Fruit fly (Drosophila melanogaster) whole organism, embryonic: ENCODE data around the gene slam.

Source experiments
- BtbVII ChIP-seq: fragments of 200-800 bp; sonication (Bioruptor generic); optimal IDR thresholded peaks from 3 replicates; lab custom pipeline; 2017; ENCODE audit warnings: missing biosample characterization, mild to moderate bottlenecking, missing genetic modification characterization
- CG12391 ChIP-seq: fragments of 200-800 bp; sonication (Bioruptor generic); optimal IDR thresholded peaks from 3 replicates; lab custom pipeline; 2018; ENCODE audit warnings: missing biosample characterization, mild to moderate bottlenecking, missing genetic modification characterization, moderate library complexity
- CG13775 ChIP-seq: fragments of 200-800 bp; sonication (Bioruptor generic); optimal IDR thresholded peaks from 3 replicates; lab custom pipeline; 2017; ENCODE audit warnings: missing biosample characterization, mild to moderate bottlenecking, missing genetic modification characterization
- CG15011 ChIP-seq: fragments of 200-800 bp; sonication (Bioruptor generic); optimal IDR thresholded peaks from 3 replicates; lab custom pipeline; 2018; ENCODE audit warnings: missing biosample characterization, mild to moderate bottlenecking, missing genetic modification characterization
- CG16863 ChIP-seq: fragments of 200-800 bp; sonication (Bioruptor generic); optimal IDR thresholded peaks from 3 replicates; lab custom pipeline; 2016; ENCODE audit warnings: missing biosample characterization, missing genetic modification characterization
- CG17612 ChIP-seq: fragments of 200-800 bp; sonication (Bioruptor generic); IDR thresholded peaks from 2 replicates; pipeline ENCODE4 v1.3.6; 2022; ENCODE audit warnings: missing biosample characterization, missing genetic modification characterization
- CG18599 ChIP-seq: fragments of 200-800 bp; sonication (Bioruptor generic); optimal IDR thresholded peaks from 3 replicates; lab custom pipeline; 2017; ENCODE audit warnings: missing biosample characterization, missing genetic modification characterization, mild to moderate bottlenecking, moderate library complexity, missing genetic modification reagents
- CG31224 ChIP-seq: fragments of 200-800 bp; sonication (Bioruptor generic); IDR thresholded peaks from 2 replicates; pipeline ENCODE4 v1.3.6; 2022; ENCODE audit warnings: missing biosample characterization, missing genetic modification characterization
- CG34376 ChIP-seq: fragments of 200-800 bp; sonication (Bioruptor generic); optimal IDR thresholded peaks from 2 replicates; lab custom pipeline; 2018; ENCODE audit warnings: missing biosample characterization, mild to moderate bottlenecking, missing genetic modification characterization
- CG5180 ChIP-seq: fragments of 200-800 bp; sonication (Bioruptor generic); optimal IDR thresholded peaks from 3 replicates; lab custom pipeline; 2017; ENCODE audit warnings: missing biosample characterization, missing genetic modification characterization, mild to moderate bottlenecking, moderate library complexity, missing genetic modification reagents
- CG6254 ChIP-seq: fragments of 200-800 bp; sonication (Bioruptor generic); optimal IDR thresholded peaks from 3 replicates; lab custom pipeline; 2017; ENCODE audit warnings: mild to moderate bottlenecking, missing biosample characterization, missing genetic modification reagents, missing genetic modification characterization
- CG7357 ChIP-seq: fragments of 200-800 bp; sonication (Bioruptor generic); IDR thresholded peaks from 3 replicates; pipeline ENCODE4 v1.3.6; 2022; ENCODE audit warnings: missing biosample characterization, missing genetic modification characterization
- CG7928 ChIP-seq: fragments of 200-800 bp; sonication (Bioruptor generic); optimal IDR thresholded peaks from 2 replicates; lab custom pipeline; 2017; ENCODE audit warnings: missing biosample characterization, mild to moderate bottlenecking, missing genetic modification characterization
- CG9609 ChIP-seq: fragments of 200-800 bp; sonication (Bioruptor generic); optimal IDR thresholded peaks from 3 replicates; lab custom pipeline; 2016; ENCODE audit warnings: missing biosample characterization, missing genetic modification characterization
- CG9727 ChIP-seq: fragments of 200-800 bp; sonication (Bioruptor generic); optimal IDR thresholded peaks from 3 replicates; lab custom pipeline; 2017; ENCODE audit warnings: missing biosample characterization, mild to moderate bottlenecking, missing genetic modification characterization
- CG9876 ChIP-seq: fragments of 200-800 bp; sonication (Bioruptor generic); optimal IDR thresholded peaks from 2 replicates; lab custom pipeline; 2016; ENCODE audit warnings: missing biosample characterization, missing genetic modification characterization
- CTCF ChIP-seq: fragments of 200-800 bp; sonication (Bioruptor generic); optimal IDR thresholded peaks from 2 replicates; lab custom pipeline; 2017; ENCODE audit warnings: missing biosample characterization, mild to moderate bottlenecking, missing genetic modification characterization, moderate library complexity
- CoRest ChIP-seq: fragments of 200-800 bp; sonication (Bioruptor generic); optimal IDR thresholded peaks from 3 replicates; lab custom pipeline; 2018; ENCODE audit warnings: missing biosample characterization, mild to moderate bottlenecking, missing genetic modification characterization, moderate library complexity
- Dref ChIP-seq: fragments of 200-800 bp; sonication (Bioruptor generic); IDR thresholded peaks from 2 replicates; pipeline ENCODE4 v1.3.6; 2022; ENCODE audit warnings: missing biosample characterization, missing genetic modification characterization
- Fer3 ChIP-seq: fragments of 200-800 bp; sonication (Bioruptor generic); optimal IDR thresholded peaks from 2 replicates; lab custom pipeline; 2018; ENCODE audit warnings: missing biosample characterization, mild to moderate bottlenecking, missing genetic modification characterization, moderate library complexity
- HLH3B ChIP-seq: fragments of 200-800 bp; sonication (Bioruptor generic); IDR thresholded peaks from 2 replicates; pipeline ENCODE4 v1.3.6; 2022; ENCODE audit warnings: missing biosample characterization, missing genetic modification characterization
- HLH54F ChIP-seq: fragments of 200-800 bp; sonication (Bioruptor generic); optimal IDR thresholded peaks from 3 replicates; lab custom pipeline; 2016; ENCODE audit warnings: missing biosample characterization, missing genetic modification characterization
- Hand ChIP-seq: fragments of 200-800 bp; sonication (Bioruptor generic); optimal IDR thresholded peaks from 2 replicates; lab custom pipeline; 2017; ENCODE audit warnings: mild to moderate bottlenecking, missing biosample characterization, missing genetic modification reagents, missing genetic modification characterization
- Kr ChIP-seq: fragments of 200-800 bp; sonication (Bioruptor generic); optimal IDR thresholded peaks from 2 replicates; lab custom pipeline; 2017; ENCODE audit warnings: missing biosample characterization, mild to moderate bottlenecking, missing genetic modification characterization
- Nf-YA ChIP-seq: fragments of 200-800 bp; sonication (Bioruptor generic); IDR thresholded peaks from 2 replicates; pipeline ENCODE4 v1.3.6; 2022; ENCODE audit warnings: missing biosample characterization, missing genetic modification characterization
- Ssrp ChIP-seq: fragments of 200-800 bp; sonication (Bioruptor generic); optimal IDR thresholded peaks from 2 replicates; lab custom pipeline; 2018; ENCODE audit warnings: missing biosample characterization, mild to moderate bottlenecking, missing genetic modification characterization, moderate library complexity
- Usf ChIP-seq: fragments of 200-800 bp; sonication (Bioruptor generic); optimal IDR thresholded peaks from 2 replicates; lab custom pipeline; 2017; ENCODE audit warnings: missing genotype, missing biosample characterization, missing genetic modification characterization
- Xrp1 ChIP-seq: fragments of 200-800 bp; sonication (Bioruptor generic); IDR thresholded peaks from 2 replicates; pipeline ENCODE4 v1.3.6; 2022; ENCODE audit warnings: missing biosample characterization, missing genetic modification characterization
- ase ChIP-seq: fragments of 200-800 bp; sonication (Bioruptor generic); IDR thresholded peaks from 3 replicates; pipeline ENCODE4 v1.3.6; 2022; ENCODE audit warnings: missing biosample characterization, missing genetic modification characterization
- bowl ChIP-seq: fragments of 200-800 bp; sonication (Bioruptor generic); IDR thresholded peaks from 2 replicates; pipeline ENCODE4 v1.3.6; 2022; ENCODE audit warnings: missing biosample characterization, missing genetic modification characterization
- cato ChIP-seq: fragments of 200-800 bp; sonication (Bioruptor generic); optimal IDR thresholded peaks from 2 replicates; lab custom pipeline; 2016; ENCODE audit warnings: missing biosample characterization, missing genetic modification characterization, borderline replicate concordance
- cg ChIP-seq: fragments of 200-800 bp; sonication (Bioruptor generic); optimal IDR thresholded peaks from 3 replicates; lab custom pipeline; 2019; ENCODE audit warnings: missing biosample characterization, mild to moderate bottlenecking, missing genetic modification characterization, moderate library complexity
- chif ChIP-seq, 2 experiments: fragments of 200-800 bp; sonication (Bioruptor generic); optimal IDR thresholded peaks; 3 replicates each; lab custom pipeline; 2016; ENCODE audit warnings: missing biosample characterization in 2 of 2, missing genetic modification characterization in 2 of 2
- chinmo ChIP-seq: fragments of 200-800 bp; sonication (Bioruptor generic); IDR thresholded peaks from 4 replicates; pipeline ENCODE4 v1.3.6; 2022; ENCODE audit warnings: missing biosample characterization, missing genetic modification characterization; ENCODE audit not compliant: partially characterized antibody
- dysf ChIP-seq: fragments of 200-800 bp; sonication (Bioruptor generic); IDR thresholded peaks from 3 replicates; pipeline ENCODE4 v1.3.6; 2022; ENCODE audit warnings: missing biosample characterization, missing genetic modification characterization
- esg ChIP-seq: fragments of 200-800 bp; sonication (Bioruptor generic); conservative IDR thresholded peaks from 2 replicates; pipeline ENCODE4 v1.3.6; 2022; ENCODE audit warnings: missing biosample characterization, missing genetic modification characterization
- gsb ChIP-seq: fragments of 200-800 bp; sonication (Bioruptor generic); IDR thresholded peaks from 2 replicates; pipeline ENCODE4 v1.3.6; 2022; ENCODE audit warnings: missing biosample characterization, missing genetic modification characterization
- her ChIP-seq: fragments of 200-800 bp; sonication (Bioruptor generic); optimal IDR thresholded peaks from 2 replicates; lab custom pipeline; 2016; ENCODE audit warnings: missing biosample characterization, missing genetic modification characterization
- knrl ChIP-seq: fragments of 200-800 bp; sonication (Bioruptor generic); IDR thresholded peaks from 3 replicates; pipeline ENCODE4 v1.3.6; 2022; ENCODE audit warnings: missing biosample characterization, missing genetic modification characterization; ENCODE audit not compliant: partially characterized antibody
- maf-S ChIP-seq: fragments of 200-800 bp; sonication (Bioruptor generic); optimal IDR thresholded peaks from 2 replicates; lab custom pipeline; 2016; ENCODE audit warnings: missing biosample characterization, missing genetic modification characterization
- onecut ChIP-seq: fragments of 200-800 bp; sonication (Bioruptor generic); IDR thresholded peaks from 2 replicates; pipeline ENCODE4 v1.3.6; 2022; ENCODE audit warnings: missing biosample characterization, missing genetic modification characterization
- repo ChIP-seq: fragments of 200-800 bp; sonication (Bioruptor generic); optimal IDR thresholded peaks from 2 replicates; lab custom pipeline; 2016; ENCODE audit warnings: missing biosample characterization, missing genetic modification characterization
- slp2 ChIP-seq: fragments of 200-800 bp; sonication (Bioruptor generic); optimal IDR thresholded peaks from 2 replicates; lab custom pipeline; 2016; ENCODE audit warnings: missing biosample characterization, missing genetic modification characterization
- stwl ChIP-seq: fragments of 200-800 bp; sonication (Bioruptor generic); optimal IDR thresholded peaks from 3 replicates; lab custom pipeline; 2018; ENCODE audit warnings: missing biosample characterization, mild to moderate bottlenecking, missing genetic modification characterization, moderate library complexity
- tgo ChIP-seq: fragments of 200-800 bp; sonication (Bioruptor generic); IDR thresholded peaks from 3 replicates; pipeline ENCODE4 v1.3.6; 2022; ENCODE audit warnings: missing biosample characterization, missing genetic modification characterization
- trem ChIP-seq: fragments of 200-800 bp; optimal IDR thresholded peaks from 3 replicates; lab custom pipeline; 2019; ENCODE audit warnings: missing biosample characterization, mild to moderate bottlenecking, missing genetic modification characterization, moderate library complexity
- trh ChIP-seq: fragments of 200-800 bp; sonication (Bioruptor generic); optimal IDR thresholded peaks from 2 replicates; lab custom pipeline; 2016; ENCODE audit warnings: missing biosample characterization, missing genetic modification characterization
- twi ChIP-seq: fragments of 200-800 bp; optimal IDR thresholded peaks from 2 replicates; lab custom pipeline; 2019; ENCODE audit warnings: missing biosample characterization, mild to moderate bottlenecking, missing genetic modification characterization, moderate library complexity
- usp ChIP-seq: fragments of >200 bp; optimal IDR thresholded peaks from 2 replicates; lab custom pipeline; 2017; ENCODE audit warnings: missing biosample characterization, missing genetic modification characterization

slam gene

dm6 chr2L:6323536-6324385 lies 48.4 kb upstream of the slam start, which contains the start of gene PDZ-GEF (continued):
- TF ChIP-seq maf-S (GFP tag; lab: Kevin White, UChicago) (peak; percentile 20), esg (GFP tag; lab: Robert Waterston, UW) (no peak), Nf-YA (GFP tag; lab: Robert Waterston, UW) (no peak), CG16863 (GFP tag; lab: Kevin White, UChicago) (peak; percentile 56), Xrp1 (GFP tag; lab: Robert Waterston, UW) (no peak), CG17612 (no peak), trem (tag; lab: Kevin White, UChicago) (peak; percentile 70), cato (GFP tag; lab: Kevin White, UChicago) (no peak), her (GFP tag; lab: Kevin White, UChicago) (no peak), CG15011 (GFP tag; lab: Kevin White, UChicago) (no peak), dysf (GFP tag; lab: Robert Waterston, UW) (peak; percentile 54; the same call in 2 of the 3 replicates), repo (GFP tag; lab: Kevin White, UChicago) (peak; percentile 14), slp2 (GFP tag; lab: Kevin White, UChicago) (peak; percentile 3), BtbVII (GFP tag; lab: Kevin White, UChicago) (no peak), HLH3B (GFP tag; lab: Robert Waterston, UW) (0 out of 2 replicates have a peak, but pooled peaks have one; percentile 17), cg (GFP tag; lab: Kevin White, UChicago) (peak; percentile 99), CG7357 (GFP tag; lab: Robert Waterston, UW) (0 out of 3 replicates have a peak, but pooled peaks have one; percentile 35), gsb (0 out of 2 replicates have a peak, but pooled peaks have one; percentile 32), CG13775 (GFP tag; lab: Kevin White, UChicago) (peak; percentile 10), CG12391 (tag; lab: Kevin White, UChicago) (peak; percentile 46), tgo (GFP tag; lab: Robert Waterston, UW) (peak; percentile 56), Ssrp (tag; lab: Kevin White, UChicago) (no peak), bowl (no peak), Kr (GFP tag; lab: Kevin White, UChicago) (no peak), stwl (tag; lab: Kevin White, UChicago) (peak; percentile 92), CG9876 (no peak), twi (tag; lab: Kevin White, UChicago) (no peak), CG34376 (GFP tag; lab: Kevin White, UChicago) (no peak), onecut (GFP tag; lab: Robert Waterston, UW) (peak; percentile 53; the same call in 1 of the 2 replicates), Usf (no peak), usp (no peak), chinmo (GFP tag; lab: Robert Waterston, UW) (no peak), Dref (GFP tag; lab: Robert Waterston, UW) (peak; percentile 50), ase (GFP tag; lab: Robert Waterston, UW) (peak; percentile 27; the same call in 1 of the 3 replicates), CG9609 (peak; percentile 25), CG18599 (peak; percentile 7), trh (GFP tag; lab: Kevin White, UChicago) (no peak), CG9727 (GFP tag; lab: Kevin White, UChicago) (no peak), CoRest (no peak), CTCF (GFP tag; lab: Kevin White, UChicago) (peak; percentile 98), chif (GFP tag; optimal IDR thresholded peaks at IDR 0.05; lab: Kevin White, UChicago) (peak; percentile 25 to 74), Fer3 (tag; lab: Kevin White, UChicago) (no peak), knrl (GFP tag; lab: Robert Waterston, UW) (peak; percentile 50; the same call in 2 of the 3 replicates), CG6254 (GFP tag; lab: Kevin White, UChicago) (no peak), Hand (peak; percentile 10), HLH54F (GFP tag; lab: Kevin White, UChicago) (peak; percentile 16), CG5180 (GFP tag; lab: Kevin White, UChicago) (no peak), CG7928 (GFP tag; lab: Kevin White, UChicago) (no peak), CG31224 (GFP tag; lab: Robert Waterston, UW) (no peak)
